Worm (Caenorhabditis elegans) whole organism, young adult: Measurements from ENCODE around the gene F59E11.7.

Experiments used
- B0019.2 ChIP-seq: fragments of 200-800 bp; sonication (Bioruptor generic); conservative IDR thresholded peaks from 2 replicates; pipeline ENCODE4 v1.3.6; 2022; ENCODE audit warnings: missing genetic modification reagents, missing genetic modification characterization, missing compliant biosample characterization
- F49E8.2 ChIP-seq: sonication (generic microtip); optimal IDR thresholded peaks from 3 replicates; lab custom pipeline; 2017; ENCODE audit warnings: missing genetic modification characterization, mild to moderate bottlenecking, missing compliant biosample characterization, antibody characterized with exemption, moderate library complexity; ENCODE audit not compliant: insufficient read depth
- T07F8.4 ChIP-seq: sonication (generic microtip); optimal IDR thresholded peaks from 2 replicates; lab custom pipeline; 2016; ENCODE audit warnings: mild to moderate bottlenecking, missing genetic modification characterization, moderate library complexity, missing compliant biosample characterization
- gei-17 ChIP-seq: fragments of 200-800 bp; sonication (Bioruptor generic); optimal IDR thresholded peaks from 2 replicates; lab custom pipeline; 2018; ENCODE audit warnings: mild to moderate bottlenecking, missing genetic modification characterization, missing compliant biosample characterization
- madf-6 ChIP-seq: fragments of 200-800 bp; sonication (Bioruptor generic); IDR thresholded peaks from 2 replicates; pipeline ENCODE4 v1.3.6; 2022; ENCODE audit warnings: missing genetic modification reagents, missing genetic modification characterization, missing compliant biosample characterization
- nfya-2 ChIP-seq: fragments of 200-800 bp; sonication (Bioruptor generic); IDR thresholded peaks from 2 replicates; pipeline ENCODE4 v1.3.6; 2022; ENCODE audit warnings: missing genetic modification reagents, missing genetic modification characterization, missing compliant biosample characterization
- nhr-90 ChIP-seq: sonication (generic microtip); optimal IDR thresholded peaks from 2 replicates; lab custom pipeline; 2016; ENCODE audit warnings: missing genotype, mild to moderate bottlenecking, missing genetic modification characterization, missing compliant biosample characterization
- snpc-4 ChIP-seq, 5 experiments: fragments of 150-350 bp in 1 of 5; sonication (generic microtip) in 4 of 5; optimal IDR thresholded peaks; 2 replicates each; lab custom pipeline; 2014 to 2018; ENCODE audit warnings: missing genetic modification characterization in 5 of 5, missing biosample characterization in 3 of 5, antibody characterized with exemption in 2 of 5, mild to moderate bottlenecking in 2 of 5, missing compliant biosample characterization in 2 of 5, missing genotype in 2 of 5, moderate library complexity in 2 of 5, missing genetic modification reagents in 1 of 5
- ztf-26 ChIP-seq: sonication (generic microtip); optimal IDR thresholded peaks from 2 replicates; lab custom pipeline; 2017; ENCODE audit warnings: missing genetic modification characterization, missing compliant biosample characterization

DNA sequence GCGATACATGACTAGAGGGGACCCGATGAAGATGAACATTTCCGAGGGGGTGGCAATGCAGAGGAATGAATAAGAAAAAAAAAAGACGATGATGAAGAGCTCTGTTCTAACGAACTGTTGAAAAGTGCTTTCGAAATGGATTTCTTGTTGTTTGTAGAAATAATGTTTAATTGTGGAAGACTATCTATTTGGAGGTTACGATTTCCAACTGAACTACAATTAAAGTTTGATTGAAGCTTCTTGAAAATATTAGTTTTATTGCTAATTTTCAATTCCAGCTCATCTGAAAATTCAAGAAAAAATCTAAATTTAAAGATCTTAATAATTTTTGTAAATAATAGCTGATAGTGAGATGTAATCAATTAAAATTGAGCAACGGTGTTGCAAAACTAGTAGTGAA, 45.6 kb upstream of the F59E11.7 start:
- no peak for TF ChIP-seq T07F8.4 (tag; lab: Kevin White, UChicago)
- TF ChIP-seq gei-17 (GFP tag; lab: Kevin White, UChicago) = no peak
- TF ChIP-seq ztf-26 (tag; lab: Kevin White, UChicago) = no peak
- no peak for TF ChIP-seq B0019.2 (GFP tag; lab: Robert Waterston, UW)
- no peak for TF ChIP-seq nfya-2
- no peak for TF ChIP-seq madf-6 (GFP tag; lab: Robert Waterston, UW)
- TF ChIP-seq nhr-90 (tag; lab: Kevin White, UChicago) = no peak
- no peak for TF ChIP-seq snpc-4 (GFP tag; optimal IDR thresholded peaks at IDR 0.05; lab: Kevin White, UChicago)
- no peak for TF ChIP-seq snpc-4 (tag; optimal IDR thresholded peaks at IDR 0.05; lab: Kevin White, UChicago)
- TF ChIP-seq F49E8.2 (tag; lab: Kevin White, UChicago) = no peak
